Worm (Caenorhabditis elegans): Measurements from ENCODE around the gene str-130.

str-130 gene

DNA sequence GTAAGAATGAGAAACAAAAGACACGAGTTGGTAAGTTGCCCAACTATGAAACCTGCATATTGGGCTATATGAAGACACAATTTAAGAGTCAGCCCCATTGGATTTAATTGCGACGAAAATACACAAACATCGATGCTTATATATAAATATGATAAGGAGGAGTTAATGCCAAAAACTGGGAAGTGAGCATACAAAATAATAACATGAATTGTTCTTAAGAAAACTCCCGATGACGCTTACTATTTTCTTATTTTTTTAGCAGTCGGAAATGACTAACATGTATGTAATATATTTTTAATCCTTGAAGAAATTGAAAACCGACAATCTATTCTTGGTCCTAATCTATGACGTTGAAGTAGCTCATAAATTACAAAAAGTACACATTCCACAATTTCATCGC lies 18.4 kb downstream of the str-130 start, which contains the start of gene str-144:
Gene str-144, minus strand, starts transcription at position 101 of the 400 bp plus-strand sequence.
- TF ChIP-seq efl-1 (GFP tag; optimal IDR thresholded peaks at IDR 0.05) (no peak), ztf-28 (GFP tag; IDR thresholded peaks at IDR 0.05) (no peak)

DNA sequence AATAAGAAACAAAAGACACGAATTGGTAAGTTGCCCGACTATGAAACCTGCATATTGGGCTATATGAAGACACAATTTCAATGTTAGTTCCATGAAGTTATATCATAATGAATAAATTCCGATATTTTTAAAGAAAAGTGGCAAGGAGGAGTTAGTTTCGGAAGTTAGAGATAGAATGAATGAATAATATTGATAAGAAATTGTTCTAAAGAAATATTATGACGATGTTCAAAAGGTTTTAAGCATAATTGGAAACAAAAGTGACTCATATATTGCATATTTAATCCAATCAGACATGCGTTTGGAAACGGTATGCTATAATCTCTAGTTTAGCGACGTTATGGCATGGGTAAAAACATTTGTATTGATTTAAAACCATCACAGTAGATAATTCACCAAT lies 20.9 kb downstream of the str-130 start, which contains the start of gene str-143:
Gene str-143, minus strand, starts transcription at position 101 of the 400 bp plus-strand sequence.
- TF ChIP-seq snpc-4 (GFP tag; optimal IDR thresholded peaks at IDR 0.05) (no peak), snpc-4 (tag; optimal IDR thresholded peaks at IDR 0.05) (no peak), rpc-1 (optimal IDR thresholded peaks at IDR 0.05) (no peak), rpc-1 (tag; optimal IDR thresholded peaks at IDR 0.05) (no peak), xnd-1 (tag; optimal IDR thresholded peaks at IDR 0.05) (no peak), sdz-38 (tag; optimal IDR thresholded peaks at IDR 0.05) (no peak), gei-17 (GFP tag; optimal IDR thresholded peaks at IDR 0.05) (no peak), somi-1 (GFP tag; optimal IDR thresholded peaks at IDR 0.05) (no peak), F55B11.4 (tag; optimal IDR thresholded peaks at IDR 0.05; ENCODE audit: borderline replicate concordance, insufficient read depth) (no peak), attf-5 (GFP tag; optimal IDR thresholded peaks at IDR 0.05) (no peak), K11D2.4 (GFP tag; IDR thresholded peaks at IDR 0.05) (no peak), F37B4.10 (GFP tag; IDR thresholded peaks at IDR 0.05) (no peak), Y95B8A.8 (GFP tag; IDR thresholded peaks at IDR 0.05) (no peak), efl-1 (GFP tag; optimal IDR thresholded peaks at IDR 0.05) (no peak), mcd-1 (GFP tag; IDR thresholded peaks at IDR 0.05) (no peak), dox-1 (GFP tag; IDR thresholded peaks at IDR 0.05) (no peak), B0019.2 (GFP tag; conservative IDR thresholded peaks at IDR 0.05) (no peak), ceh-79 (tag; optimal IDR thresholded peaks at IDR 0.05) (no peak), nhr-27 (tag; optimal IDR thresholded peaks at IDR 0.05) (no peak), dpl-1 (GFP tag; optimal IDR thresholded peaks at IDR 0.05) (no peak)

DNA sequence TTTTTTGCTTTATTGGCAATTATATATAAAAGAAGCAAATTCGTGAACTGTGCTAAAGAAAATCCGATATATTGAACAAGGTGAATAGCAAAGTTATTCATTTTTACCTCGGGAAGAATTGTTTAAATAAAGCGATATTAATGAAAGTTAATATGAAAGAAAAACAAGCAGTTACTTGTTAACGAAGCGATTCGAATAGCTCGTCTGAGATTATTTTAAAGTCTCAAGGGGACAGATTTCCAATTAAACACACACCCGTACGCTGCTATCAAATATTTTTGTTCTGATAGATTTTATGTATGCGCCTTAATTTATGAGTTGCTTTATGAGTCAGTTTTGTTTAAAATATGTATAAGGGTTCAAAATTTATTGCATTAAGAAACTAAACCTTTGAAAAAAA lies 22.7 kb downstream of the str-130 start, which contains the start of gene str-140:
Gene str-140, minus strand, starts transcription at position 101 of the 400 bp plus-strand sequence.
- TF ChIP-seq lsl-1 (GFP tag; optimal IDR thresholded peaks at IDR 0.05) (no peak), atf-7 (tag; optimal IDR thresholded peaks at IDR 0.05) (no peak), hmg-20 (GFP tag; IDR thresholded peaks at IDR 0.05) (no peak), unc-62 (GFP tag; optimal IDR thresholded peaks at IDR 0.05) (no peak), tbx-9 (tag; optimal IDR thresholded peaks at IDR 0.05; ENCODE audit: borderline replicate concordance) (no peak), Y53F4B.3 (GFP tag; IDR thresholded peaks at IDR 0.05) (no peak), cebp-1 (GFP tag; IDR thresholded peaks at IDR 0.05) (no peak), cebp-1 (tag; optimal IDR thresholded peaks at IDR 0.05) (no peak), ceh-100 (GFP tag; IDR thresholded peaks at IDR 0.05) (no peak), snpc-4 (GFP tag; optimal IDR thresholded peaks at IDR 0.05) (no peak), snpc-4 (tag; optimal IDR thresholded peaks at IDR 0.05) (no peak), rcor-1 (GFP tag; IDR thresholded peaks at IDR 0.05) (no peak), F37B4.10 (GFP tag; IDR thresholded peaks at IDR 0.05) (no peak), snpc-1.1 (tag; optimal IDR thresholded peaks at IDR 0.05; ENCODE audit: insufficient read depth) (no peak), hrde-1 (tag; optimal IDR thresholded peaks at IDR 0.05; ENCODE audit: borderline replicate concordance) (no peak), B0019.2 (GFP tag; conservative IDR thresholded peaks at IDR 0.05) (no peak), chd-7 (tag; optimal IDR thresholded peaks at IDR 0.05) (no peak), C17E4.6 (GFP tag; IDR thresholded peaks at IDR 0.05) (no peak), lsy-27 (tag; optimal IDR thresholded peaks at IDR 0.05; ENCODE audit: borderline replicate concordance, insufficient read depth) (no peak), F39B2.1 (GFP tag; IDR thresholded peaks at IDR 0.05) (no peak), sea-2 (GFP tag; IDR thresholded peaks at IDR 0.05) (no peak), K12H6.12 (tag; optimal IDR thresholded peaks at IDR 0.05) (no peak)
